Fruit fly (Drosophila melanogaster) whole organism, embryonic: ENCODE data around the gene Cpr67Fa2.
A peak's percentile ranks its signal among the peaks of the same experiment; 100 is the strongest.

Experiments used
- CG10431 ChIP-seq: fragments of 200-800 bp; sonication (Bioruptor generic); optimal IDR thresholded peaks from 3 replicates; lab custom pipeline; 2018; ENCODE audit warnings: missing biosample characterization, mild to moderate bottlenecking, missing genetic modification characterization
- CG12104 ChIP-seq: fragments of 200-800 bp; sonication (Bioruptor generic); optimal IDR thresholded peaks from 3 replicates; lab custom pipeline; 2016; ENCODE audit warnings: missing biosample characterization, missing genetic modification characterization
- CG12659 ChIP-seq: fragments of 200-800 bp; sonication (Bioruptor generic); optimal IDR thresholded peaks from 3 replicates; lab custom pipeline; 2017; ENCODE audit warnings: mild to moderate bottlenecking, missing biosample characterization, missing genetic modification reagents, missing genetic modification characterization
- CG12942 ChIP-seq: fragments of 200-800 bp; sonication (Bioruptor generic); optimal IDR thresholded peaks from 3 replicates; lab custom pipeline; 2016; ENCODE audit warnings: missing biosample characterization, missing genetic modification characterization
- CG18619 ChIP-seq: fragments of 200-800 bp; sonication (Bioruptor generic); optimal IDR thresholded peaks from 3 replicates; lab custom pipeline; 2017; ENCODE audit warnings: missing biosample characterization, mild to moderate bottlenecking, missing genetic modification characterization
- CG18764 ChIP-seq: fragments of 200-800 bp; sonication (Bioruptor generic); optimal IDR thresholded peaks from 3 replicates; lab custom pipeline; 2016; ENCODE audit warnings: missing biosample characterization, missing genetic modification characterization
- CG2199 ChIP-seq: fragments of 200-800 bp; sonication (Bioruptor generic); IDR thresholded peaks from 3 replicates; pipeline ENCODE4 v1.3.6; 2022; ENCODE audit warnings: missing biosample characterization, missing genetic modification characterization
- CG2889 ChIP-seq: fragments of 200-800 bp; sonication (Bioruptor generic); IDR thresholded peaks from 3 replicates; pipeline ENCODE4 v1.3.6; 2022; ENCODE audit warnings: missing biosample characterization, missing genetic modification characterization
- CG31365 ChIP-seq: fragments of 200-800 bp; sonication (Bioruptor generic); optimal IDR thresholded peaks from 2 replicates; lab custom pipeline; 2018; ENCODE audit warnings: missing biosample characterization, mild to moderate bottlenecking, missing genetic modification characterization
- CG33213 ChIP-seq: fragments of 200-800 bp; sonication (Bioruptor generic); optimal IDR thresholded peaks from 3 replicates; lab custom pipeline; 2016; ENCODE audit warnings: missing biosample characterization, missing genetic modification characterization
- CG33557 ChIP-seq: fragments of 200-800 bp; sonication (Bioruptor generic); optimal IDR thresholded peaks from 2 replicates; lab custom pipeline; 2019; ENCODE audit warnings: missing biosample characterization, mild to moderate bottlenecking, missing genetic modification characterization, moderate library complexity
- CG4360 ChIP-seq: fragments of 200-800 bp; sonication (Bioruptor generic); IDR thresholded peaks from 2 replicates; pipeline ENCODE4 v1.3.6; 2022; ENCODE audit warnings: missing biosample characterization, missing genetic modification characterization
- CG6689 ChIP-seq: fragments of 200-800 bp; sonication (Bioruptor generic); IDR thresholded peaks from 2 replicates; pipeline ENCODE4 v1.3.6; 2022; ENCODE audit warnings: missing biosample characterization, missing genetic modification characterization
- CG7372 ChIP-seq: fragments of 200-800 bp; sonication (Bioruptor generic); IDR thresholded peaks from 2 replicates; pipeline ENCODE4 v1.3.6; 2022; ENCODE audit warnings: missing biosample characterization, missing genetic modification characterization
- CG8290 ChIP-seq, 3 experiments: fragments of 200-800 bp; sonication (Bioruptor generic); optimal IDR thresholded peaks; 2 replicates each; lab custom pipeline; 2016 to 2019; ENCODE audit warnings: missing biosample characterization in 3 of 3, missing genetic modification characterization in 3 of 3, mild to moderate bottlenecking in 2 of 3, moderate library complexity in 1 of 3
- CG9727 ChIP-seq: fragments of 200-800 bp; sonication (Bioruptor generic); optimal IDR thresholded peaks from 3 replicates; lab custom pipeline; 2017; ENCODE audit warnings: missing biosample characterization, mild to moderate bottlenecking, missing genetic modification characterization
- Camta ChIP-seq: fragments of 200-800 bp; sonication (Bioruptor generic); optimal IDR thresholded peaks from 2 replicates; lab custom pipeline; 2016; ENCODE audit warnings: missing biosample characterization, missing genetic modification characterization
- Dll ChIP-seq: fragments of 200-800 bp; sonication (Bioruptor generic); IDR thresholded peaks from 4 replicates; pipeline ENCODE4 v1.3.6; 2022; ENCODE audit warnings: missing biosample characterization, missing genetic modification characterization; ENCODE audit not compliant: partially characterized antibody
- Dp ChIP-seq: fragments of 200-800 bp; sonication (Bioruptor generic); optimal IDR thresholded peaks from 2 replicates; lab custom pipeline; 2018; ENCODE audit warnings: missing biosample characterization, mild to moderate bottlenecking, missing genetic modification characterization, moderate library complexity
- H15 ChIP-seq: fragments of 200-800 bp; sonication (Bioruptor generic); IDR thresholded peaks from 3 replicates; pipeline ENCODE4 v1.3.6; 2022; ENCODE audit warnings: missing biosample characterization, missing genetic modification characterization
- HmgD ChIP-seq: fragments of 200-800 bp; sonication (Bioruptor generic); optimal IDR thresholded peaks from 3 replicates; lab custom pipeline; 2016; ENCODE audit warnings: missing biosample characterization, missing genetic modification characterization
- Hmr ChIP-seq: fragments of 200-800 bp; sonication (Bioruptor generic); optimal IDR thresholded peaks from 3 replicates; lab custom pipeline; 2017; ENCODE audit warnings: mild to moderate bottlenecking, missing biosample characterization, missing genetic modification reagents, missing genetic modification characterization
- Hr51 ChIP-seq, 2 experiments: fragments of 200-800 bp; sonication (Bioruptor generic); optimal IDR thresholded peaks; 2 replicates in 1 of 2; 3 replicates in 1 of 2; lab custom pipeline; 2016 to 2018; ENCODE audit warnings: missing biosample characterization in 2 of 2, missing genetic modification characterization in 2 of 2, mild to moderate bottlenecking in 1 of 2, moderate library complexity in 1 of 2
- Mad ChIP-seq: fragments of 200-800 bp; sonication (Bioruptor generic); optimal IDR thresholded peaks from 2 replicates; lab custom pipeline; 2016; ENCODE audit warnings: missing biosample characterization, missing genetic modification characterization
- NFAT ChIP-seq: fragments of 200-800 bp; sonication (Bioruptor generic); IDR thresholded peaks from 2 replicates; pipeline ENCODE4 v1.3.6; 2022; ENCODE audit warnings: missing biosample characterization, missing genetic modification characterization
- Ravus ChIP-seq: fragments of 200-800 bp; sonication (Bioruptor generic); IDR thresholded peaks from 2 replicates; pipeline ENCODE4 v1.3.6; 2022; ENCODE audit warnings: missing biosample characterization, missing genetic modification characterization
- Trl ChIP-seq, 3 experiments: fragments of >200 bp in 2 of 3; fragments of 200-800 bp in 1 of 3; sonication (Bioruptor generic) in 1 of 3; optimal IDR thresholded peaks; 2 replicates in 1 of 3; 3 replicates in 2 of 3; lab custom pipeline; 2016 to 2017; ENCODE audit warnings: missing biosample characterization in 1 of 3, missing genetic modification characterization in 1 of 3
- chif ChIP-seq, 2 experiments: fragments of 200-800 bp; sonication (Bioruptor generic); optimal IDR thresholded peaks; 3 replicates each; lab custom pipeline; 2016; ENCODE audit warnings: missing biosample characterization in 2 of 2, missing genetic modification characterization in 2 of 2
- ci ChIP-seq: fragments of 200-800 bp; sonication (Bioruptor generic); IDR thresholded peaks from 3 replicates; pipeline ENCODE4 v1.3.6; 2022; ENCODE audit warnings: missing biosample characterization, missing genetic modification characterization
- croc ChIP-seq: fragments of 200-800 bp; sonication (Bioruptor generic); conservative IDR thresholded peaks from 3 replicates; pipeline ENCODE4 v1.3.6; 2022; ENCODE audit warnings: missing biosample characterization, missing genetic modification characterization
- crol ChIP-seq: fragments of 200-800 bp; sonication (Bioruptor generic); IDR thresholded peaks from 2 replicates; pipeline ENCODE4 v1.3.6; 2022; ENCODE audit warnings: missing biosample characterization, missing genetic modification characterization
- da ChIP-seq: fragments of 200-800 bp; sonication (Bioruptor generic); optimal IDR thresholded peaks from 2 replicates; lab custom pipeline; 2016; ENCODE audit warnings: missing biosample characterization, missing genetic modification characterization
- dpn ChIP-seq, 2 experiments: fragments of 200-800 bp; sonication (Bioruptor generic); optimal IDR thresholded peaks; 3 replicates each; lab custom pipeline; 2016; ENCODE audit warnings: missing biosample characterization in 2 of 2, missing genetic modification characterization in 2 of 2
- gro ChIP-seq: fragments of 200-800 bp; sonication (Bioruptor generic); optimal IDR thresholded peaks from 2 replicates; lab custom pipeline; 2016; ENCODE audit warnings: missing biosample characterization, missing genetic modification characterization
- gt ChIP-seq: fragments of 200-800 bp; sonication (Bioruptor generic); IDR thresholded peaks from 2 replicates; pipeline ENCODE4 v1.3.6; 2022; ENCODE audit warnings: missing biosample characterization, missing genetic modification characterization
- hbn ChIP-seq: fragments of 200-800 bp; sonication (Bioruptor generic); IDR thresholded peaks from 2 replicates; pipeline ENCODE4 v1.3.6; 2022; ENCODE audit warnings: missing biosample characterization, missing genetic modification characterization; ENCODE audit not compliant: partially characterized antibody
- her ChIP-seq: fragments of 200-800 bp; sonication (Bioruptor generic); optimal IDR thresholded peaks from 2 replicates; lab custom pipeline; 2016; ENCODE audit warnings: missing biosample characterization, missing genetic modification characterization
- jigr1 ChIP-seq: fragments of 200-800 bp; sonication (Bioruptor generic); IDR thresholded peaks from 3 replicates; pipeline ENCODE4 v1.3.6; 2022; ENCODE audit warnings: missing biosample characterization, missing genetic modification characterization
- kah ChIP-seq: fragments of 200-800 bp; sonication (Bioruptor generic); optimal IDR thresholded peaks from 2 replicates; lab custom pipeline; 2018; ENCODE audit warnings: missing biosample characterization, mild to moderate bottlenecking, missing genetic modification characterization
- knrl ChIP-seq: fragments of 200-800 bp; sonication (Bioruptor generic); IDR thresholded peaks from 3 replicates; pipeline ENCODE4 v1.3.6; 2022; ENCODE audit warnings: missing biosample characterization, missing genetic modification characterization; ENCODE audit not compliant: partially characterized antibody
- lab ChIP-seq: fragments of 200-800 bp; sonication (Bioruptor generic); optimal IDR thresholded peaks from 3 replicates; lab custom pipeline; 2017; ENCODE audit warnings: missing biosample characterization, missing genetic modification characterization, mild to moderate bottlenecking, moderate library complexity, missing genetic modification reagents
- lmd ChIP-seq: fragments of 200-800 bp; sonication (Bioruptor generic); IDR thresholded peaks from 2 replicates; pipeline ENCODE4 v1.3.6; 2022; ENCODE audit warnings: missing biosample characterization, missing genetic modification characterization
- nerfin-2 ChIP-seq: fragments of 200-800 bp; sonication (Bioruptor generic); IDR thresholded peaks from 2 replicates; pipeline ENCODE4 v1.3.6; 2022; ENCODE audit warnings: missing biosample characterization, missing genetic modification characterization; ENCODE audit not compliant: partially characterized antibody
- pfk ChIP-seq: fragments of 200-800 bp; sonication (Bioruptor generic); optimal IDR thresholded peaks from 2 replicates; lab custom pipeline; 2018; ENCODE audit warnings: missing biosample characterization, mild to moderate bottlenecking, missing genetic modification characterization, moderate library complexity
- pnt ChIP-seq: fragments of 200-800 bp; sonication (Bioruptor generic); optimal IDR thresholded peaks from 3 replicates; lab custom pipeline; 2016; ENCODE audit warnings: missing biosample characterization, missing genetic modification characterization
- pzg ChIP-seq: fragments of 200-800 bp; sonication (Bioruptor generic); optimal IDR thresholded peaks from 3 replicates; lab custom pipeline; 2018; ENCODE audit warnings: missing biosample characterization, mild to moderate bottlenecking, missing genetic modification characterization, moderate library complexity
- sim ChIP-seq: fragments of 200-800 bp; sonication (Bioruptor generic); IDR thresholded peaks from 2 replicates; pipeline ENCODE4 v1.3.6; 2022; ENCODE audit warnings: missing biosample characterization, missing genetic modification characterization
- sr ChIP-seq: fragments of 200-800 bp; sonication (Bioruptor generic); IDR thresholded peaks from 3 replicates; pipeline ENCODE4 v1.3.6; 2022; ENCODE audit warnings: missing biosample characterization, missing genetic modification characterization
- trh ChIP-seq: fragments of 200-800 bp; sonication (Bioruptor generic); optimal IDR thresholded peaks from 2 replicates; lab custom pipeline; 2016; ENCODE audit warnings: missing biosample characterization, missing genetic modification characterization
- vvl ChIP-seq: fragments of 200-800 bp; sonication (Bioruptor generic); IDR thresholded peaks from 2 replicates; pipeline ENCODE4 v1.3.6; 2022; ENCODE audit warnings: missing biosample characterization, missing genetic modification characterization
- zf30C ChIP-seq: fragments of 200-800 bp; sonication (Bioruptor generic); optimal IDR thresholded peaks from 3 replicates; lab custom pipeline; 2018; ENCODE audit warnings: missing biosample characterization, mild to moderate bottlenecking, missing genetic modification characterization

The Cpr67Fa2 gene

DNA sequence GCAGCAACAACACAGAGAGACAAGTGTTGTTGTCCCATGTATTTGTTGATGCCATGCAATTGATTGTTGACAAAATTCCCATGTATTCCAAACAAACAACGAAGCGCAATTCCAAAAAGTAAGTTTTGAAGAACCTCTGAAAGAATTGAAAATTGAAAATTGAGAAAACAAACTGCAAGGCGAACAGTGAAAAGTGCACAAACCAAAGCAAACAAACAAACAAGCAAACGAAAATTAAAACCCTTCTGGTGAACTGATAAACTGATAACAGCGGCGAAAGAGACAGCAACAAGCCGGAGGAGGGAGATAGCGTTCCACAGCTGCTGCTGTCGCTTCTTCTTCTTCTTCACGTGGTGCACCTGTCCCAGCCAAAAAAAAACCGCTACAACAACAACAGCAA is 32.9 kb upstream of the Cpr67Fa2 start (continued):
- TF ChIP-seq CG10431 = peak; percentile 97
- TF ChIP-seq trh (GFP tag; lab: Kevin White, UChicago) = no peak
- TF ChIP-seq CG9727 (GFP tag; lab: Kevin White, UChicago) = peak; percentile 38
- TF ChIP-seq CG2889 (GFP tag; lab: Robert Waterston, UW) = no peak
- TF ChIP-seq Hr51 (GFP tag; optimal IDR thresholded peaks at IDR 0.05; lab: Kevin White, UChicago) = no peak
- TF ChIP-seq sr (GFP tag; lab: Robert Waterston, UW) = no peak
- TF ChIP-seq CG7372 (GFP tag; lab: Robert Waterston, UW) = no peak
- TF ChIP-seq lmd (GFP tag; lab: Robert Waterston, UW) = no peak
- no peak for TF ChIP-seq nerfin-2 (GFP tag; lab: Robert Waterston, UW)
- no peak for TF ChIP-seq Dp
- TF ChIP-seq Dll (GFP tag; lab: Robert Waterston, UW) = no peak
- no peak for TF ChIP-seq Hmr (GFP tag; lab: Kevin White, UChicago)
- peak; percentile 51; the same call in 1 of the 3 replicates for TF ChIP-seq ci (GFP tag; lab: Robert Waterston, UW)
- TF ChIP-seq lab (GFP tag; lab: Kevin White, UChicago) = peak; percentile 8
- no peak for TF ChIP-seq Trl (optimal IDR thresholded peaks at IDR 0.05; lab: Kevin White, UChicago)
- TF ChIP-seq Trl (GFP tag; optimal IDR thresholded peaks at IDR 0.05; lab: Kevin White, UChicago) = no peak
- TF ChIP-seq dpn (GFP tag; optimal IDR thresholded peaks at IDR 0.05; lab: Kevin White, UChicago) = peak in 1 of 2 experiments; percentile 10
- no peak for TF ChIP-seq CG18619
- TF ChIP-seq knrl (GFP tag; lab: Robert Waterston, UW) = no peak
- TF ChIP-seq CG8290 (GFP tag; optimal IDR thresholded peaks at IDR 0.05; lab: Kevin White, UChicago) = peak; percentile 3
- no peak for TF ChIP-seq CG8290 (tag; optimal IDR thresholded peaks at IDR 0.05; lab: Kevin White, UChicago)
- peak; percentile 64 for TF ChIP-seq da (GFP tag; lab: Kevin White, UChicago)
- no peak for TF ChIP-seq vvl (GFP tag; lab: Robert Waterston, UW)
- peak; percentile 69; the same call in 1 of the 2 replicates for TF ChIP-seq CG4360 (GFP tag; lab: Robert Waterston, UW)
- TF ChIP-seq kah (GFP tag; lab: Kevin White, UChicago) = no peak
- TF ChIP-seq CG33557 (GFP tag; lab: Kevin White, UChicago) = peak; percentile 38
- TF ChIP-seq gro = no peak
- TF ChIP-seq hbn (GFP tag; lab: Robert Waterston, UW) = no peak
- TF ChIP-seq her = no peak
- no peak for TF ChIP-seq pfk (GFP tag; lab: Kevin White, UChicago)
- TF ChIP-seq chif (GFP tag; optimal IDR thresholded peaks at IDR 0.05; lab: Kevin White, UChicago) = peak; percentile 18
- no peak for TF ChIP-seq Mad
- no peak for TF ChIP-seq sim
- TF ChIP-seq Ravus (GFP tag; lab: Robert Waterston, UW) = no peak
- no peak for TF ChIP-seq jigr1 (GFP tag; lab: Robert Waterston, UW)
- TF ChIP-seq pzg = no peak
- no peak for TF ChIP-seq pnt (GFP tag; lab: Kevin White, UChicago)
- no peak for TF ChIP-seq crol (GFP tag; lab: Robert Waterston, UW)
- no peak for TF ChIP-seq Camta (GFP tag; lab: Kevin White, UChicago)
- peak; percentile 47; the same call in 2 of the 3 replicates for TF ChIP-seq CG2199
- no peak for TF ChIP-seq CG18764 (GFP tag; lab: Kevin White, UChicago)
- TF ChIP-seq CG33213 = no peak
- no peak for TF ChIP-seq gt
- no peak for TF ChIP-seq CG12942
- no peak for TF ChIP-seq zf30C (GFP tag; lab: Kevin White, UChicago)
- no peak for TF ChIP-seq CG12659 (GFP tag; lab: Kevin White, UChicago)
- no peak for TF ChIP-seq NFAT
- TF ChIP-seq CG6689 = no peak
- no peak for TF ChIP-seq H15 (GFP tag; lab: Robert Waterston, UW)
- TF ChIP-seq CG31365 = no peak
- TF ChIP-seq HmgD (GFP tag; lab: Kevin White, UChicago) = no peak
- TF ChIP-seq croc (GFP tag; lab: Robert Waterston, UW) = no peak
- TF ChIP-seq CG12104 (GFP tag; lab: Kevin White, UChicago) = peak; percentile 1
